Worm (Caenorhabditis elegans) whole organism, mixed stage, embryonic: Measurements from ENCODE around the gene cri-2.

Experiments used
- bed-3 ChIP-seq: fragments of 200-800 bp; sonication (Bioruptor generic); optimal IDR thresholded peaks from 3 replicates; lab custom pipeline; 2018; ENCODE audit warnings: mild to moderate bottlenecking, missing genetic modification characterization, moderate library complexity, missing compliant biosample characterization
- blmp-1 ChIP-seq: fragments of 150-350 bp; optimal IDR thresholded peaks from 2 replicates; lab custom pipeline; 2014; ENCODE audit warnings: missing biosample characterization, missing genetic modification characterization
- ceh-43 ChIP-seq: fragments of 200-800 bp; sonication (Bioruptor generic); optimal IDR thresholded peaks from 2 replicates; lab custom pipeline; 2018; ENCODE audit warnings: mild to moderate bottlenecking, missing genetic modification characterization, moderate library complexity, missing compliant biosample characterization
- ceh-83 ChIP-seq: fragments of 200-800 bp; sonication (Bioruptor generic); optimal IDR thresholded peaks from 2 replicates; lab custom pipeline; 2018; ENCODE audit warnings: mild to moderate bottlenecking, missing genetic modification characterization, missing compliant biosample characterization
- ces-1 ChIP-seq: fragments of 150-350 bp; optimal IDR thresholded peaks from 2 replicates; lab custom pipeline; 2014; ENCODE audit warnings: missing biosample characterization, missing genetic modification reagents, missing genetic modification characterization
- cnd-1 ChIP-seq: fragments of 200-800 bp; sonication (Bioruptor generic); optimal IDR thresholded peaks from 2 replicates; lab custom pipeline; 2018; ENCODE audit warnings: mild to moderate bottlenecking, missing genetic modification characterization, missing compliant biosample characterization
- drap-1 ChIP-seq: fragments of 200-800 bp; sonication (Bioruptor generic); optimal IDR thresholded peaks from 3 replicates; lab custom pipeline; 2018; ENCODE audit warnings: mild to moderate bottlenecking, missing genetic modification characterization, missing compliant biosample characterization
- elt-1 ChIP-seq: sonication (generic microtip); optimal IDR thresholded peaks from 2 replicates; lab custom pipeline; 2017; ENCODE audit warnings: missing genetic modification characterization, mild to moderate bottlenecking, missing compliant biosample characterization, antibody characterized with exemption, moderate library complexity, borderline replicate concordance; ENCODE audit not compliant: insufficient read depth
- flh-1 ChIP-seq: fragments of 200-800 bp; sonication (Bioruptor generic); optimal IDR thresholded peaks from 2 replicates; lab custom pipeline; 2018; ENCODE audit warnings: mild to moderate bottlenecking, missing genetic modification characterization, moderate library complexity, missing compliant biosample characterization
- ham-2 ChIP-seq: fragments of 200-800 bp; sonication (Bioruptor generic); optimal IDR thresholded peaks from 2 replicates; lab custom pipeline; 2018; ENCODE audit warnings: mild to moderate bottlenecking, missing genetic modification characterization, missing compliant biosample characterization
- lin-32 ChIP-seq: fragments of 200-800 bp; sonication (Bioruptor generic); optimal IDR thresholded peaks from 2 replicates; lab custom pipeline; 2018; ENCODE audit warnings: mild to moderate bottlenecking, missing genetic modification characterization, missing compliant biosample characterization
- lsy-2 ChIP-seq: fragments of 150-350 bp; optimal IDR thresholded peaks from 2 replicates; lab custom pipeline; 2014; ENCODE audit warnings: missing biosample characterization, missing genetic modification characterization
- mab-5 ChIP-seq: fragments of 150-350 bp; optimal IDR thresholded peaks from 2 replicates; lab custom pipeline; 2014; ENCODE audit warnings: missing biosample characterization, missing genetic modification characterization
- mep-1 ChIP-seq: fragments of 150-350 bp; optimal IDR thresholded peaks from 2 replicates; lab custom pipeline; 2017; ENCODE audit warnings: missing biosample characterization, missing genetic modification reagents, missing genetic modification characterization, inconsistent platforms
- nhr-12 ChIP-seq: fragments of 150-350 bp; optimal IDR thresholded peaks from 2 replicates; lab custom pipeline; 2014; ENCODE audit warnings: missing biosample characterization, missing genetic modification characterization
- nhr-2 ChIP-seq: fragments of 150-350 bp; optimal IDR thresholded peaks from 2 replicates; lab custom pipeline; 2014; ENCODE audit warnings: missing biosample characterization, missing genetic modification characterization
- nhr-237 ChIP-seq: fragments of 150-350 bp; optimal IDR thresholded peaks from 2 replicates; lab custom pipeline; 2014; ENCODE audit warnings: missing biosample characterization, missing genetic modification characterization
- pha-4 ChIP-seq: fragments of 150-350 bp; optimal IDR thresholded peaks from 2 replicates; lab custom pipeline; 2018; ENCODE audit warnings: missing biosample characterization, missing genetic modification reagents, missing genetic modification characterization
- sptf-1 ChIP-seq: sonication (generic microtip); optimal IDR thresholded peaks from 2 replicates; lab custom pipeline; 2017; ENCODE audit warnings: mild to moderate bottlenecking, missing genetic modification characterization, moderate library complexity, missing compliant biosample characterization
- tbx-8 ChIP-seq: fragments of 200-800 bp; sonication (Bioruptor generic); optimal IDR thresholded peaks from 2 replicates; lab custom pipeline; 2018; ENCODE audit warnings: mild to moderate bottlenecking, missing genetic modification characterization, moderate library complexity, missing compliant biosample characterization
- unc-120 ChIP-seq: sonication (generic microtip); optimal IDR thresholded peaks from 2 replicates; lab custom pipeline; 2017; ENCODE audit warnings: missing genetic modification characterization, missing compliant biosample characterization; ENCODE audit not compliant: poor library complexity, severe bottlenecking
- unc-39 ChIP-seq: fragments of 150-350 bp; optimal IDR thresholded peaks from 2 replicates; lab custom pipeline; 2014; ENCODE audit warnings: missing biosample characterization, missing genetic modification characterization
- unc-62 ChIP-seq: fragments of 150-350 bp; optimal IDR thresholded peaks from 2 replicates; lab custom pipeline; 2014; ENCODE audit warnings: missing biosample characterization, missing genetic modification reagents, missing genetic modification characterization
- zip-8 ChIP-seq: fragments of 150-350 bp; optimal IDR thresholded peaks from 2 replicates; lab custom pipeline; 2014; ENCODE audit warnings: missing biosample characterization, missing genetic modification characterization
- ztf-11 ChIP-seq: fragments of 150-350 bp; optimal IDR thresholded peaks from 2 replicates; lab custom pipeline; 2014; ENCODE audit warnings: missing biosample characterization, missing genetic modification characterization

cri-2 gene

DNA sequence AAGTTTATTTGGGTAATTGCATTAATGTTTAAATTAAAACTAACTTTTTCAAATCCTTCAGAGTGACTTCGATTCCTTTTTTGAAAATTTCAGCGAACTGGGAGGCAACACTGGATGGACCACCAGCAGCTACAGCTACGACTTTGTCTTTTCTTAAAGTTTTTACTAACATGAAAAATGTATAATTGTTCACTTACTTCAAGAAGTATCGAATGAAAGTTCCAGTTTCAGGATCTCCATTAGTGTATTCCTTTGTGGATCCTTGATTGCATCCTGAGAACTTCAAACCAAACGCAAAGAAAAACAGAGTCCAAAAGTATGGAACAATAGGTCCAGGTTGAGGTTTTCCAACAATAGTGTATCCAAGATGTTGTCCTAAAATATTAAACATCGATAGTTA lies 4.6 kb upstream of the cri-2 start:
- no peak for TF ChIP-seq flh-1
- no peak for TF ChIP-seq sptf-1 (tag; lab: Kevin White, UChicago)
- TF ChIP-seq mep-1, result no peak
- no peak for TF ChIP-seq lsy-2 (tag; lab: Kevin White, UChicago)
- no peak for TF ChIP-seq ceh-43 (GFP tag; lab: Kevin White, UChicago)
- no peak for TF ChIP-seq nhr-12
- no peak for TF ChIP-seq bed-3 (GFP tag; lab: Kevin White, UChicago)
- TF ChIP-seq nhr-2 (tag; lab: Kevin White, UChicago), result no peak
- TF ChIP-seq ham-2, result no peak
- TF ChIP-seq unc-120 (tag; lab: Kevin White, UChicago), result no peak
- no peak for TF ChIP-seq ztf-11 (tag; lab: Kevin White, UChicago)
- TF ChIP-seq drap-1 (GFP tag; lab: Kevin White, UChicago), result no peak
- no peak for TF ChIP-seq ceh-83 (GFP tag; lab: Kevin White, UChicago)
- TF ChIP-seq unc-62 (GFP tag; lab: Kevin White, UChicago), result no peak
- TF ChIP-seq elt-1 (tag; lab: Kevin White, UChicago), result no peak
- no peak for TF ChIP-seq blmp-1 (tag; lab: Kevin White, UChicago)
- TF ChIP-seq, all 35 proteins: peak for 0

DNA sequence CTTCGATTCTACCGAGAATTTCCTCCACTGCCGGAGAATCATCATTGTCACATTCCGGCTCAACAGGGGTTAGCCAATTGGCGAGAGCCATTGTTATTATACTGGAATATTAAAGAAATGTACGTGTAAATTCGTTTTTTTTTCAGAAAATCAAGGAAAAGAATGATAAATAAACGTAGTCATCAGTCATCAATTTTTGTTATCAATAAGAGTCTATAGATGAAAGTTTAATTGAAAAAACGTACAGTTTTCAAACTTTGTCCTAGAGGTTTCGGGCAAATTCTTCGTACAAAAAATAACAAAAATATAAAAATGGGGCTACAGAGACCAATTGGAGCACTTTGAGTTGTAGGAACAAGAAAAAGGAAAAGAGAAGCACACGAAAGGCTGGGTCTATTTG lies 2.6 kb upstream of the cri-2 start, which contains the start of gene F20D6.11:
Gene F20D6.11 (minus strand): TSS at position 101 of the 400 bp plus-strand sequence.
- TF ChIP-seq unc-120 (tag; lab: Kevin White, UChicago) (no peak), ceh-43 (GFP tag; lab: Kevin White, UChicago) (no peak), ces-1 (GFP tag; lab: Kevin White, UChicago) (no peak)
- TF ChIP-seq, all 35 proteins: peak for 0

DNA sequence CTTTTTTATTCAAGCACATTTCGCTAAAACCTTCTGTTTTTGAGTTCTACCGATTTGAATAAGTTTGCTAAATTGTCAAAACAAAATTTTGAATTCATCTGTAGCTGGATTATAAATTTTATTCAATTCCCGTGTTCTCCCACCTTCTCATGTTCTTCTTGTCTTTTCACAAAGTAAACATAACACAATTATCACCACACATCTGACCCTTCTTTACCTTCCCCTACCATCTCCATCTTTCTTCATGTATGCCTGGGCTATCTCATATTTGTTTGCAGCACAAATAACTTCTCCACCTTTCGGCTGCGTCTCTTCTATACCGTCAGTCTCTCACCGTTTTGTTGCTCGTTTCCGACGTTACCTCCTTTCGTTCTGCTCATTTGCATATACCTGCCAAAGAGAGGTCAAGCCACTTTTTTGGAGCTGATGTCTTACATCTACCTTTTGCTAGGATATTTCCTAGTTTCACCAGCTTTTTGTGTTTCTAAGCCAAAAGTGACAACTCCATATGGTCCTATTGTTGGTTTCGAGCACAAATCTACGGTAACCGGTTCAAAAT lies 1.6 kb downstream of the cri-2 start, which contains the start of gene cest-17:
Gene cest-17 (plus strand): TSS at position 248 of the 559 bp plus-strand sequence.
- TF ChIP-seq unc-39 (tag; lab: Kevin White, UChicago) (no peak), pha-4 (peak; percentile 6), nhr-2 (tag; lab: Kevin White, UChicago) (peak; percentile 0), ceh-83 (GFP tag; lab: Kevin White, UChicago) (no peak), elt-1 (tag; lab: Kevin White, UChicago) (no peak)

DNA sequence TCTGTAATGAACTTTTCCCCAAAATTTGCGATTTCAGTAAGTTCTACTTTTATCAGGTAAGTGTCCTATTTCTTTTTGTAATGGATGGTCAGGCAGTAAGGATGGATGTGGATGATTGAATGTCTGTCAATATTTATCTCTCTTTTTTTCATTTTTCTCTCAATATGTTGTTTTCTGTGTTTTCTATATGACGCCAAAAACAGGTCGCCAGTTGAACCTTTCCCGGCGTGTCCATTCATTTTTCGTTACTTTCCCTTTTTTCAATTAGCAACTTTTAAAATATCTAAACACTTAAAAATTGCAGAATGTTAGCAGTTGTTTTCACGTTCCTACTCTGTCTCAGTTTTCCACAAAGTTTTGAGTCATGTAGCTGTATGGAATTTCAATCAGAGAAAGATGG lies 5.3 kb downstream of the cri-2 start, which contains the start of gene timp-1:
Gene timp-1 (plus strand): TSS at position 305 of the 400 bp plus-strand sequence.
- TF ChIP-seq zip-8 (peak; percentile 67), bed-3 (GFP tag; lab: Kevin White, UChicago) (no peak)
- TF ChIP-seq, all 35 proteins: peak for 1

DNA sequence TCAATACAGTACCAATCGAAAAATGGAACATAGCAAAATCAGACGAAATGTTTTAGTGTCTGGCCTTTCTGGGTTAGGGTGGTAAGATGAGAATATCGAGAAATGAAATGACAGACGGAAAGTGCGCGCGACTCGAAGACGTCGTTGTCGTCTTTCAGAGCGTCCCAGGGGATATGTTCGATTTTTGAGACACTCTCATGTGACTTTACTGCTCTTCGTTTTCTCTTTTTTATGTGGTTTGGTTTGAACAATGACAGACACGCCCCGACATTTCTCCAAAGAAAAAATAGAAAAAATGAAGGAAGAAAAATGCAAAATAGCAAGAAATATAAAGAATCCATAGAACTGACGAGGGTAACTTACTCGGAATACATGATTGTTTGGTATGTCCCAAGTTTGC lies 8.9 kb downstream of the cri-2 start:
- no peak for TF ChIP-seq ztf-11 (tag; lab: Kevin White, UChicago)
- TF ChIP-seq zip-8, result no peak
- TF ChIP-seq elt-1 (tag; lab: Kevin White, UChicago), result no peak
- TF ChIP-seq lin-32 (GFP tag; lab: Kevin White, UChicago), result no peak
- TF ChIP-seq unc-39 (tag; lab: Kevin White, UChicago), result no peak
- TF ChIP-seq sptf-1 (tag; lab: Kevin White, UChicago), result no peak
- TF ChIP-seq drap-1 (GFP tag; lab: Kevin White, UChicago), result no peak
- no peak for TF ChIP-seq tbx-8 (GFP tag; lab: Kevin White, UChicago)
- TF ChIP-seq lsy-2 (tag; lab: Kevin White, UChicago), result no peak
- no peak for TF ChIP-seq mab-5 (tag; lab: Kevin White, UChicago)
- TF ChIP-seq ceh-43 (GFP tag; lab: Kevin White, UChicago), result no peak
- TF ChIP-seq, all 35 proteins: peak for 0

DNA sequence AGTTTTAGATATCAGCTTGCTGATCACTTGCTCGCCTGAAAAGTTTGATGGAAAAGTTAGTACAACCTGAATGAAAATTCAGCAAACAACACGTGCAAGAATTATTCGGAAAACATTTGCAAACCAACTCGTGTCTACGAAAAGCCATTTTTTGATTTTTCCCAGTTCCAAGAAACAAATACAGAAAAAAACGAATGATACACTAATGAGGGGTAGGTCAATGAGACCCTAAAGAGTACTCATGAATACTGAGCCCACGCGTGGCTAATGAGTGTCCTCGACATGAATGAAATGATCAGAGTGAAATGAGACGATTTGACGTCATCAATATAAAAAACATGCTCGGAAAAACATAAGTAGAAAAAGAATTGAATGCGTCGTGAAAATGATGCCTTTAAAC lies 10.4 kb downstream of the cri-2 start:
- no peak for TF ChIP-seq flh-1
- TF ChIP-seq, all 35 proteins: peak for 0

DNA sequence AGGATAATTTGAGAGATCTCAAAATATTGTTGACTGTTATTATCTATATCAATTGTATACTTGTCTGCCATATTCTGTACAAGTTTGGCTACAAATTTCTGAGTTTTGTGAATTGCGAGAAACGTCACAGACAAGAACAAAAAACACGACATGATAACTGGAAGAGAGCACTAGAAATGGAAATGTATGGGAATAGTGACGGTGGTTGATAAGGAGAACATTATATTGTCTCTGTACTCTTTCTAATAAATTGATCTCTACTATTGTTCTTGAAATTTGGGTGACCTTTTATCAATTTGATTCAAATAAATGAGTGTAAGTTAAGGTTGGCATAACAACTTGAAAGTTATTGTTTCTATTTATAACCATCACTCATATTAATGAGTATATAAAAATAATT lies 11.2 kb downstream of the cri-2 start:
- no peak for TF ChIP-seq cnd-1 (tag; lab: Kevin White, UChicago)
- no peak for TF ChIP-seq sptf-1 (tag; lab: Kevin White, UChicago)
- TF ChIP-seq mep-1, result no peak
- TF ChIP-seq flh-1, result no peak
- no peak for TF ChIP-seq ztf-11 (tag; lab: Kevin White, UChicago)
- no peak for TF ChIP-seq nhr-237 (tag; lab: Kevin White, UChicago)
- TF ChIP-seq ceh-43 (GFP tag; lab: Kevin White, UChicago), result no peak
- TF ChIP-seq mab-5 (tag; lab: Kevin White, UChicago), result no peak
